Comparison of ENCODE assay signal across 1 fruit fly cellular context in the genomic region with DNA sequence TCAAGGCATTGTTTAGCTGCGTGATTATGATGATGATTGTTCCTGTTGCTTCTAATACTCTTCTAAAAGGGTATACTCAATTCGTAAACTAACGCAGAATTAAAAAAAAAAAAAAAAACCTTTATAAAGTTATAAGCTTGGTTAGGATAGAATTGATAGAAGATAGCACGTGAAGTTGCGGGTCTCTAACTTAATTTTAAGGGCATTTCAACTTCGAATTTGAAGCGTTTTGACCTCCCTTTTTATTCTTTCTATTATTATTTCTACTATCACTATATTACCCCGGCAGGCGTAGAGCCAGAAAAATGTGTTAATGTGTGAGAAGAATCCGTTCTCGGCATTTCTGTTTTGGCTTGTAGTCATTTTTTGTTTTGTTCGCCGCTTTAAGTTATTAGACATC.
TF ChIP-seq lines count a peak whose summit lies in the region.

No protein-coding gene starts in this region.

TF ChIP-seq in whole organism, embryonic, 481 proteins besides CTCF, POLR2A, EP300 and RAD21 (continued from another document):
- no peak for TF ChIP-seq sr (GFP tag; IDR thresholded peaks at IDR 0.05; lab: Robert Waterston, UW)
- TF ChIP-seq BEAF-32 (GFP tag; optimal IDR thresholded peaks at IDR 0.05; lab: Kevin White, UChicago), result no peak
- no peak for TF ChIP-seq pros (GFP tag; optimal IDR thresholded peaks at IDR 0.05; lab: Kevin White, UChicago)
- TF ChIP-seq Doc2 (GFP tag; IDR thresholded peaks at IDR 0.05; lab: Robert Waterston, UW), result no peak
- no peak for TF ChIP-seq CG43689 (GFP tag; IDR thresholded peaks at IDR 0.05; lab: Robert Waterston, UW)
- TF ChIP-seq CG15479 (GFP tag; optimal IDR thresholded peaks at IDR 0.05; lab: Kevin White, UChicago), result no peak
- no peak for TF ChIP-seq pb (GFP tag; optimal IDR thresholded peaks at IDR 0.05; lab: Kevin White, UChicago)
- no peak for TF ChIP-seq CG6175 (GFP tag; IDR thresholded peaks at IDR 0.05; lab: Robert Waterston, UW)
- TF ChIP-seq Dref (GFP tag; IDR thresholded peaks at IDR 0.05; lab: Robert Waterston, UW), result no peak
- TF ChIP-seq ash1 (GFP tag; optimal IDR thresholded peaks at IDR 0.05; lab: Kevin White, UChicago), result no peak
- no peak for TF ChIP-seq trh (GFP tag; optimal IDR thresholded peaks at IDR 0.05; lab: Kevin White, UChicago)
- no peak for TF ChIP-seq CG34224 (GFP tag; IDR thresholded peaks at IDR 0.05; lab: Robert Waterston, UW; ENCODE audit: partially characterized antibody)
- peak; percentile 22 for TF ChIP-seq CG15514 (GFP tag; optimal IDR thresholded peaks at IDR 0.05; lab: Kevin White, UChicago)
- TF ChIP-seq Hr3 (GFP tag; optimal IDR thresholded peaks at IDR 0.05; lab: Kevin White, UChicago), result peak; percentile 64
- no peak for TF ChIP-seq mld (GFP tag; IDR thresholded peaks at IDR 0.05; lab: Robert Waterston, UW; ENCODE audit: partially characterized antibody)
- TF ChIP-seq CG9876 (GFP tag; optimal IDR thresholded peaks at IDR 0.05; lab: Kevin White, UChicago), result no peak
- TF ChIP-seq CG18619 (GFP tag; optimal IDR thresholded peaks at IDR 0.05; lab: Kevin White, UChicago), result peak; percentile 16
- TF ChIP-seq ken (GFP tag; IDR thresholded peaks at IDR 0.05; lab: Robert Waterston, UW), result peak; percentile 8; the same call in 1 of the 3 replicates
- TF ChIP-seq TFAM (GFP tag; optimal IDR thresholded peaks at IDR 0.05; lab: Kevin White, UChicago), result no peak
- peak; percentile 66 for TF ChIP-seq dysf (GFP tag; IDR thresholded peaks at IDR 0.05; lab: Robert Waterston, UW)
- TF ChIP-seq CG15073 (GFP tag; optimal IDR thresholded peaks at IDR 0.05; lab: Kevin White, UChicago), result no peak
- TF ChIP-seq bsh (GFP tag; optimal IDR thresholded peaks at IDR 0.05; lab: Kevin White, UChicago), result peak; percentile 21 to 87
- TF ChIP-seq E2f2 (GFP tag; IDR thresholded peaks at IDR 0.05; lab: Robert Waterston, UW), result peak; percentile 32; the same call in 1 of the 2 replicates
- TF ChIP-seq Neu2 (GFP tag; optimal IDR thresholded peaks at IDR 0.05; lab: Kevin White, UChicago; ENCODE audit: borderline replicate concordance), result no peak
- peak; percentile 57 for TF ChIP-seq CG1529 (GFP tag; optimal IDR thresholded peaks at IDR 0.05; lab: Kevin White, UChicago)
- TF ChIP-seq CG6765 (GFP tag; optimal IDR thresholded peaks at IDR 0.05; lab: Kevin White, UChicago), result no peak
- TF ChIP-seq CG8281 (tag; optimal IDR thresholded peaks at IDR 0.05; lab: Kevin White, UChicago), result no peak
- peak; percentile 46 for TF ChIP-seq twi (tag; optimal IDR thresholded peaks at IDR 0.05; lab: Kevin White, UChicago)
- no peak for TF ChIP-seq HLHmδ (GFP tag; optimal IDR thresholded peaks at IDR 0.05; lab: Kevin White, UChicago)
- no peak for TF ChIP-seq gro (GFP tag; optimal IDR thresholded peaks at IDR 0.05; lab: Kevin White, UChicago)
- TF ChIP-seq nerfin-2 (GFP tag; IDR thresholded peaks at IDR 0.05; lab: Robert Waterston, UW; ENCODE audit: partially characterized antibody), result no peak
- TF ChIP-seq tio (GFP tag; optimal IDR thresholded peaks at IDR 0.05; lab: Kevin White, UChicago), result peak; percentile 38
- TF ChIP-seq Sin3A (optimal IDR thresholded peaks at IDR 0.05; lab: Kevin White, UChicago), result no peak
- TF ChIP-seq Adf1 (GFP tag; IDR thresholded peaks at IDR 0.05; lab: Robert Waterston, UW), result no peak
- no peak for TF ChIP-seq hkb (optimal IDR thresholded peaks at IDR 0.05; lab: Kevin White, UChicago)
- TF ChIP-seq hkb (GFP tag; IDR thresholded peaks at IDR 0.05; lab: Robert Waterston, UW), result peak; percentile 65
- no peak for TF ChIP-seq D (optimal IDR thresholded peaks at IDR 0.05; lab: Kevin White, UChicago)
- TF ChIP-seq D (GFP tag; optimal IDR thresholded peaks at IDR 0.05; lab: Kevin White, UChicago), result peak; percentile 75
- TF ChIP-seq CG17612 (GFP tag; IDR thresholded peaks at IDR 0.05; lab: Robert Waterston, UW), result no peak
- peak; percentile 54 for TF ChIP-seq ewg (GFP tag; optimal IDR thresholded peaks at IDR 0.05; lab: Kevin White, UChicago)
- no peak for TF ChIP-seq br (optimal IDR thresholded peaks at IDR 0.05; lab: Kevin White, UChicago)
- peak; percentile 19 for TF ChIP-seq CG12942 (GFP tag; optimal IDR thresholded peaks at IDR 0.05; lab: Kevin White, UChicago)
- TF ChIP-seq insv (GFP tag; optimal IDR thresholded peaks at IDR 0.05; lab: Kevin White, UChicago), result no peak
- no peak for TF ChIP-seq ssp (GFP tag; IDR thresholded peaks at IDR 0.05; lab: Robert Waterston, UW)
- peak; percentile 90 for TF ChIP-seq Ets65A (GFP tag; lab: Kevin White, UChicago)
- TF ChIP-seq CG10147 (GFP tag; optimal IDR thresholded peaks at IDR 0.05; lab: Kevin White, UChicago), result peak; percentile 58
- no peak for TF ChIP-seq Tbp (GFP tag; optimal IDR thresholded peaks at IDR 0.05; lab: Kevin White, UChicago)
- no peak for TF ChIP-seq tll (GFP tag; optimal IDR thresholded peaks at IDR 0.05; lab: Kevin White, UChicago)
